Worm (Caenorhabditis elegans): ENCODE results near the gene E04D5.5.

DNA sequence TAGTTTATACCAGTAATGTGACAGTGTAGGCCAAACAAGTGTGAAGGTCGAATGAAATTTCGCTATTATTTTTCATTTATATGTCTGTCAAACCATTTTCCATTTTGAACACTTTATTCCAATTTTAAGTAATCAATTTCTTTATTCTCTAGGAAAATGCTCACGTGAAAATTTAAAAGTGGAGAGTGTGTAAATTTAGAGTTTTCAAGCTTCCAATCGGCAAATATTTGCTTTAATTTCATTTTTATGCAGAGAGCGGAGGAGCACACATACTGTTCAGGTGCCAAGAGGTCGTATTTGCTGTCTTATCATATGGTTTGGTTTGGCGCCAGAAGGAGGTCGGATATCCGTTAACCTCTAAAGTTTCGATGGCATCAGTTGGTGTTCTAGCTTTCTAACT lies 35.7 kb downstream of the E04D5.5 start:
- TF ChIP-seq zag-1 (tag; optimal IDR thresholded peaks at IDR 0.05) (no peak), nhr-42 (GFP tag; IDR thresholded peaks at IDR 0.05) (no peak), ama-1 (optimal IDR thresholded peaks at IDR 0.05) (no peak), zfp-3 (GFP tag; conservative IDR thresholded peaks at IDR 0.05) (no peak), madf-5 (GFP tag; IDR thresholded peaks at IDR 0.05) (0 out of 4 replicates have a peak, but pooled peaks of 1 of the 2 experiments have one; percentile 11), Y105C5A.15 (GFP tag; IDR thresholded peaks at IDR 0.05) (no peak), fkh-10 (GFP tag; optimal IDR thresholded peaks at IDR 0.05) (no peak)
